Worm (Caenorhabditis elegans): Measurements from ENCODE around the gene T10D4.11.

ce11 chrII:3117471-3117870 lies 31.9 kb downstream of the T10D4.11 start, which contains the start of gene T10D4.7:
- no peak for TF ChIP-seq cog-1 (tag; optimal IDR thresholded peaks at IDR 0.05)
- TF ChIP-seq flt-1 (GFP tag; IDR thresholded peaks at IDR 0.05), result no peak
- no peak for TF ChIP-seq med-1 (GFP tag; optimal IDR thresholded peaks at IDR 0.05; ENCODE audit: insufficient read depth)
- no peak for TF ChIP-seq ztf-23 (GFP tag; IDR thresholded peaks at IDR 0.05)
- TF ChIP-seq ref-1 (GFP tag; conservative IDR thresholded peaks at IDR 0.05), result no peak
- no peak for TF ChIP-seq tab-1 (GFP tag; IDR thresholded peaks at IDR 0.05)

Data from whole organism, midembryonic.